Worm (Caenorhabditis elegans) whole organism, early embryonic: Measurements from ENCODE around the gene rap-2.
"Not testable (repeated sequence)": the region's sequence is repeated elsewhere in the genome, so short reads cannot be mapped to it uniquely, and the experiment has no call there.

Experiments
- B0310.2 ChIP-seq: sonication (generic microtip); optimal IDR thresholded peaks from 2 replicates; lab custom pipeline; 2016; ENCODE audit warnings: mild to moderate bottlenecking, missing genetic modification characterization, missing compliant biosample characterization
- F13C5.2 ChIP-seq: sonication (generic microtip); optimal IDR thresholded peaks from 2 replicates; lab custom pipeline; 2017; ENCODE audit warnings: mild to moderate bottlenecking, missing genetic modification characterization, inconsistent platforms, missing compliant biosample characterization
- aly-1 ChIP-seq: sonication (generic microtip); optimal IDR thresholded peaks from 2 replicates; lab custom pipeline; 2016; ENCODE audit warnings: missing genetic modification characterization, missing compliant biosample characterization
- ama-1 ChIP-seq: fragments of 150-350 bp; optimal IDR thresholded peaks from 2 replicates; lab custom pipeline; 2014
- ceh-13 ChIP-seq: fragments of 200-800 bp; sonication (Bioruptor generic); optimal IDR thresholded peaks from 2 replicates; lab custom pipeline; 2018; ENCODE audit warnings: mild to moderate bottlenecking, missing genetic modification characterization, missing compliant biosample characterization
- ceh-36 ChIP-seq: sonication (generic microtip); optimal IDR thresholded peaks from 2 replicates; lab custom pipeline; 2016; ENCODE audit warnings: missing genetic modification characterization, inconsistent platforms, missing compliant biosample characterization
- ets-7 ChIP-seq: sonication (generic microtip); optimal IDR thresholded peaks from 2 replicates; lab custom pipeline; 2016; ENCODE audit warnings: missing genotype, missing genetic modification characterization, missing compliant biosample characterization
- flt-1 ChIP-seq: fragments of 200-800 bp; sonication (Bioruptor generic); IDR thresholded peaks from 2 replicates; pipeline ENCODE4 v1.3.6; 2022; ENCODE audit warnings: missing genetic modification characterization, missing compliant biosample characterization
- hmbx-1 ChIP-seq: sonication (generic microtip); optimal IDR thresholded peaks from 2 replicates; lab custom pipeline; 2016; ENCODE audit warnings: mild to moderate bottlenecking, missing genetic modification characterization, missing compliant biosample characterization
- hmg-4 ChIP-seq: fragments of 200-800 bp; sonication (Bioruptor generic); optimal IDR thresholded peaks from 2 replicates; lab custom pipeline; 2018; ENCODE audit warnings: mild to moderate bottlenecking, missing genetic modification characterization, missing compliant biosample characterization
- hnd-1 ChIP-seq: sonication (generic microtip); optimal IDR thresholded peaks from 2 replicates; lab custom pipeline; 2016; ENCODE audit warnings: missing genetic modification characterization, missing compliant biosample characterization
- pes-1 ChIP-seq: fragments of 200-800 bp; sonication (Bioruptor generic); IDR thresholded peaks from 2 replicates; pipeline ENCODE4 v1.3.6; 2022; ENCODE audit warnings: missing genetic modification reagents, missing genetic modification characterization, missing compliant biosample characterization
- scrt-1 ChIP-seq: fragments of 200-800 bp; sonication (Bioruptor generic); IDR thresholded peaks from 2 replicates; pipeline ENCODE4 v1.3.6; 2022; ENCODE audit warnings: missing genetic modification characterization, missing compliant biosample characterization
- sea-1 ChIP-seq: fragments of 200-800 bp; sonication (Bioruptor generic); conservative IDR thresholded peaks from 2 replicates; pipeline ENCODE4 v1.3.6; 2022; ENCODE audit warnings: missing genetic modification characterization, missing compliant biosample characterization
- tbx-11 ChIP-seq: fragments of 200-800 bp; sonication (Bioruptor generic); IDR thresholded peaks from 2 replicates; pipeline ENCODE4 v1.3.6; 2022; ENCODE audit warnings: missing genetic modification characterization, missing compliant biosample characterization
- tbx-37 ChIP-seq: fragments of 200-800 bp; sonication (Bioruptor generic); conservative IDR thresholded peaks from 2 replicates; pipeline ENCODE4 v1.3.6; 2022; ENCODE audit warnings: missing genetic modification reagents, missing genetic modification characterization, missing compliant biosample characterization
- tra-4 ChIP-seq: sonication (generic microtip); optimal IDR thresholded peaks from 2 replicates; lab custom pipeline; 2017; ENCODE audit warnings: missing genetic modification characterization, missing compliant biosample characterization

The rap-2 gene

ce11 chrV:15054733-15055132 is 9.2 kb downstream of the rap-2 start:
- TF ChIP-seq scrt-1 (GFP tag; lab: Robert Waterston, UW): no peak
- no peak for TF ChIP-seq ets-7 (tag; lab: Kevin White, UChicago)
- TF ChIP-seq hmg-4 (GFP tag; lab: Kevin White, UChicago): no peak
- no peak for TF ChIP-seq ceh-13 (GFP tag; lab: Kevin White, UChicago)
- TF ChIP-seq hmbx-1 (tag; lab: Kevin White, UChicago): no peak
- TF ChIP-seq tra-4: no peak
- no peak for TF ChIP-seq ceh-36 (tag; lab: Kevin White, UChicago)
- no peak for TF ChIP-seq hnd-1 (tag; lab: Kevin White, UChicago)
- no peak for TF ChIP-seq B0310.2 (tag; lab: Kevin White, UChicago)
- no peak for TF ChIP-seq tbx-11 (GFP tag; lab: Robert Waterston, UW)
- no peak for TF ChIP-seq F13C5.2 (tag; lab: Kevin White, UChicago)
- no peak for TF ChIP-seq tbx-37 (GFP tag; lab: Robert Waterston, UW)
- TF ChIP-seq sea-1 (GFP tag; lab: Robert Waterston, UW): no peak
- TF ChIP-seq flt-1 (GFP tag; lab: Robert Waterston, UW): no peak
- TF ChIP-seq aly-1 (tag; lab: Kevin White, UChicago): no peak
- no peak for TF ChIP-seq ama-1
- TF ChIP-seq pes-1 (GFP tag; lab: Robert Waterston, UW): no peak

ce11 chrV:15052368-15052767 is 11.5 kb downstream of the rap-2 start, which contains the start of the genes fbxa-82 and C25D7.5:
Gene fbxa-82 (minus strand): TSS chrV:15052530.
Gene C25D7.5 (plus strand): TSS chrV:15052650.
- TF ChIP-seq scrt-1 (GFP tag; lab: Robert Waterston, UW) (no peak), ceh-36 (tag; lab: Kevin White, UChicago) (no peak), tbx-11 (GFP tag; lab: Robert Waterston, UW) (no peak)

- no peak for TF ChIP-seq hmbx-1 (tag; lab: Kevin White, UChicago)
- TF ChIP-seq aly-1 (tag; lab: Kevin White, UChicago): no peak
- TF ChIP-seq ets-7 (tag; lab: Kevin White, UChicago): no peak
- no peak for TF ChIP-seq scrt-1 (GFP tag; lab: Robert Waterston, UW)
- no peak for TF ChIP-seq pes-1 (GFP tag; lab: Robert Waterston, UW)
- no peak for TF ChIP-seq sea-1 (GFP tag; lab: Robert Waterston, UW)
- no peak for TF ChIP-seq F13C5.2 (tag; lab: Kevin White, UChicago)
- no peak for TF ChIP-seq B0310.2 (tag; lab: Kevin White, UChicago)
- no peak for TF ChIP-seq hnd-1 (tag; lab: Kevin White, UChicago)
- TF ChIP-seq ceh-36 (tag; lab: Kevin White, UChicago): no peak
These were observed 12.2 kb downstream of the rap-2 start for ce11 chrV:15051720-15052119.

- no peak for TF ChIP-seq tbx-11 (GFP tag; lab: Robert Waterston, UW)
- no peak for TF ChIP-seq hmg-4 (GFP tag; lab: Kevin White, UChicago)
- TF ChIP-seq ama-1: no peak
- no peak for TF ChIP-seq tbx-37 (GFP tag; lab: Robert Waterston, UW)
- no peak for TF ChIP-seq B0310.2 (tag; lab: Kevin White, UChicago)
- TF ChIP-seq flt-1 (GFP tag; lab: Robert Waterston, UW): no peak
- no peak for TF ChIP-seq ets-7 (tag; lab: Kevin White, UChicago)
- no peak for TF ChIP-seq aly-1 (tag; lab: Kevin White, UChicago)
- TF ChIP-seq scrt-1 (GFP tag; lab: Robert Waterston, UW): no peak
- no peak for TF ChIP-seq sea-1 (GFP tag; lab: Robert Waterston, UW)
- no peak for TF ChIP-seq pes-1 (GFP tag; lab: Robert Waterston, UW)
- no peak for TF ChIP-seq F13C5.2 (tag; lab: Kevin White, UChicago)
- TF ChIP-seq ceh-36 (tag; lab: Kevin White, UChicago): no peak
- no peak for TF ChIP-seq hmbx-1 (tag; lab: Kevin White, UChicago)
- no peak for TF ChIP-seq ceh-13 (GFP tag; lab: Kevin White, UChicago)
- TF ChIP-seq hnd-1 (tag; lab: Kevin White, UChicago): no peak
- TF ChIP-seq tra-4: no peak
These were observed 15.8 kb downstream of the rap-2 start, which contains the start of gene sdc-3 for ce11 chrV:15048107-15048506. Gene sdc-3 (minus strand): TSS chrV:15048207.

- TF ChIP-seq ceh-36 (tag; lab: Kevin White, UChicago); ceh-13 (GFP tag; lab: Kevin White, UChicago); scrt-1 (GFP tag; lab: Robert Waterston, UW): not testable (repeated sequence)
These were observed 27.1 kb downstream of the rap-2 start, which contains the start of gene melo-3 for ce11 chrV:15036769-15037168. Gene melo-3 (minus strand): TSS chrV:15036869.

- not testable (repeated sequence) for TF ChIP-seq ceh-13 (GFP tag; lab: Kevin White, UChicago); tra-4; scrt-1 (GFP tag; lab: Robert Waterston, UW)
These were observed 32.5 kb downstream of the rap-2 start, which contains the start of gene cng-1 for ce11 chrV:15031373-15031772. Gene cng-1 (minus strand): TSS chrV:15031473.

ce11 chrV:15028896-15029519 is 34.9 kb downstream of the rap-2 start, which contains the start of gene F14H8.8:
Gene F14H8.8 (plus strand): TSS chrV:15029469.
- peak; percentile 12 for TF ChIP-seq hmg-4 (GFP tag; lab: Kevin White, UChicago)
- no peak for TF ChIP-seq B0310.2 (tag; lab: Kevin White, UChicago)
- TF ChIP-seq ceh-36 (tag; lab: Kevin White, UChicago): peak; percentile 2
